Worm (Caenorhabditis elegans) whole organism, L4/young adult: ENCODE data around the gene sgnh-1.

Experiments used
- W03F9.2 ChIP-seq: fragments of 150-350 bp; optimal IDR thresholded peaks from 2 replicates; lab custom pipeline; 2014; ENCODE audit warnings: missing biosample characterization, missing genetic modification characterization
- dao-5 ChIP-seq: sonication (generic microtip); optimal IDR thresholded peaks from 2 replicates; lab custom pipeline; 2016; ENCODE audit warnings: missing genotype, missing genetic modification characterization, moderate library complexity, missing compliant biosample characterization
- him-1 ChIP-seq: sonication (generic microtip); optimal IDR thresholded peaks from 2 replicates; lab custom pipeline; 2016; ENCODE audit warnings: missing genotype, missing genetic modification reagents, missing genetic modification characterization, missing compliant biosample characterization

Gene sgnh-1

ce11 chrIV:4885435-4885834 is 4.3 kb upstream of the sgnh-1 start:
- no peak for TF ChIP-seq him-1 (tag; lab: Kevin White, UChicago)
- no peak for TF ChIP-seq W03F9.2
- TF ChIP-seq dao-5 (tag; lab: Kevin White, UChicago), result no peak

- TF ChIP-seq him-1 (tag; lab: Kevin White, UChicago), result no peak
- no peak for TF ChIP-seq dao-5 (tag; lab: Kevin White, UChicago)
These were observed 2.5 kb upstream of the sgnh-1 start, which contains the start of gene T08B6.1 for ce11 chrIV:4887258-4887657. T08B6.1 (minus strand) TSS chrIV:4887358.

ce11 chrIV:4890543-4890942 is 830 bp downstream of the sgnh-1 start, which contains the start of gene T08B6.9:
T08B6.9 (plus strand) TSS chrIV:4890843.
- TF ChIP-seq him-1 (tag; lab: Kevin White, UChicago) (no peak), dao-5 (tag; lab: Kevin White, UChicago) (no peak), W03F9.2 (no peak)

DNA sequence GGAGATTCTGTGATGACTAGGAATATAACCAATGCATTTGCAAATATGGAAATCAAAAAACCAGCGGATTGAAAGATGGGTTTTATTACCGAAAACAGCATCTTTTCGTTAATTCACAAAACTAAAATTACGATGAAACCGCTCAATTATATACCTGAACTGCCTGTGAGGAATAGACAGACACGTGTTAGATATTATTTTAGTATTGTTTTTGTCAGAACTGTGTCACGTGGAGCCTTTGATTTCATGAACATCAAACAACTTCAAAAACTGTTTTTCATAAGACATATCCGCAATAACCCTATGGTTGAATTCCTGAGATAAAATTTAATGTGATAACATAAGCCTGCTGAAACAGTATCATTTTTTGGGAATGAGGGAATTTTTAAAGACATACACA is 14.2 kb downstream of the sgnh-1 start, which contains the start of gene str-161:
Gene str-161 (minus strand): TSS at position 101 of the 400 bp plus-strand sequence.
- no peak for TF ChIP-seq him-1 (tag; lab: Kevin White, UChicago)

DNA sequence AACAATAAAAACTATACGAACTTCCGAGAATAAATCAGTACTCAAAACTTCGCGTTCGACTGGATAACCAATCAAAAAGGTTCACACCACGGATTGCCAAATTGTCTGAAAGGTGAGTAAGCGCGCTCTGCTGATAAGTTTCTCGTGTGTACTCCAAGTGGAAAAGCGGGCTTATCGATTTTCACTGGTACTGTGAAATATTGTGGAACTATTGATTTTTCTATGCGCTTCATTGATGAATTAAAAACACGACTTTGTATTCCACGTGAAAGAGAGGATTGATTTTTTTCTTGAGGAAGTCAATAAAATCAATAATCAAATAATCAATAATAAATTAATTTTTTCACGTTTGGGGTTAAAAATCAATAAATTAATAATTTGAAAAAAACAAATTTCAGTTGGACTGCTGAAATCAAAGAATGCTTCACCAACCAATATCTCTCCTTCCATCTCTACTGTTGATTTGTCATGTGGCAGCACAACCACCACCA is 16.0 kb downstream of the sgnh-1 start, which contains the start of gene T08B6.4:
Gene T08B6.4 (plus strand): TSS at position 51 of the 491 bp plus-strand sequence.
- no peak for TF ChIP-seq dao-5 (tag; lab: Kevin White, UChicago)
- TF ChIP-seq W03F9.2, result no peak
- TF ChIP-seq him-1 (tag; lab: Kevin White, UChicago), result no peak

ce11 chrIV:4909039-4909438 is 19.3 kb downstream of the sgnh-1 start, which contains the start of gene str-159:
str-159 (plus strand) TSS chrIV:4909339.
- no peak for TF ChIP-seq W03F9.2
- TF ChIP-seq dao-5 (tag; lab: Kevin White, UChicago), result no peak
- TF ChIP-seq him-1 (tag; lab: Kevin White, UChicago), result no peak

- TF ChIP-seq W03F9.2 (no peak), dao-5 (tag; lab: Kevin White, UChicago) (no peak), him-1 (tag; lab: Kevin White, UChicago) (no peak)
These were observed 23.4 kb downstream of the sgnh-1 start, which contains the start of gene str-156 for ce11 chrIV:4913090-4913489. str-156 (plus strand) TSS chrIV:4913390.

DNA sequence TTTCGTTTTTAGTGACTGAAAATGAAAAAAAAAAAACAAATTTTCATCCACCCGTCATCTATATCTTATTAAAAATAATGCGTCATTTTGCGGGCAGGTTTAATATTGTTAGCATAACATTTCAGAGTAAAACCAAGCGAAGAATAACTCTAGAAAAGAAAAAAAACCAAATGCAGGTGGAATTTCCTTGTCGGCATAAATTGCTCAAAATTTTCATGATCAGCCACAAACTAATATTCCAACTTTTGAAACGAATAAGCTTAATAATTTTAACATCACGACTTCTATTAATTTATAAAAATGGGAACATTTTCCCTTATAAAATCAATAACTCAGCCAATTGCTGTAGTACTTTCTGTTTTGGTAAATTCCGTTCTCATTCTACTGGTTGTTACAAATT is 26.0 kb downstream of the sgnh-1 start, which contains the start of gene str-155:
Gene str-155 (plus strand): TSS at position 301 of the 400 bp plus-strand sequence.
- TF ChIP-seq him-1 (tag; lab: Kevin White, UChicago) (no peak), dao-5 (tag; lab: Kevin White, UChicago) (no peak), W03F9.2 (no peak)

- TF ChIP-seq W03F9.2, result no peak
- no peak for TF ChIP-seq him-1 (tag; lab: Kevin White, UChicago)
- TF ChIP-seq dao-5 (tag; lab: Kevin White, UChicago), result no peak
These were observed 28.1 kb downstream of the sgnh-1 start, which contains the start of gene str-158 for ce11 chrIV:4917774-4918173. str-158 (plus strand) TSS chrIV:4918074.

ce11 chrIV:4930045-4930444 is 40.3 kb downstream of the sgnh-1 start, which contains the start of gene Y9C9A.8:
Y9C9A.8 (plus strand) TSS chrIV:4930345.
- TF ChIP-seq him-1 (tag; lab: Kevin White, UChicago), result no peak

DNA sequence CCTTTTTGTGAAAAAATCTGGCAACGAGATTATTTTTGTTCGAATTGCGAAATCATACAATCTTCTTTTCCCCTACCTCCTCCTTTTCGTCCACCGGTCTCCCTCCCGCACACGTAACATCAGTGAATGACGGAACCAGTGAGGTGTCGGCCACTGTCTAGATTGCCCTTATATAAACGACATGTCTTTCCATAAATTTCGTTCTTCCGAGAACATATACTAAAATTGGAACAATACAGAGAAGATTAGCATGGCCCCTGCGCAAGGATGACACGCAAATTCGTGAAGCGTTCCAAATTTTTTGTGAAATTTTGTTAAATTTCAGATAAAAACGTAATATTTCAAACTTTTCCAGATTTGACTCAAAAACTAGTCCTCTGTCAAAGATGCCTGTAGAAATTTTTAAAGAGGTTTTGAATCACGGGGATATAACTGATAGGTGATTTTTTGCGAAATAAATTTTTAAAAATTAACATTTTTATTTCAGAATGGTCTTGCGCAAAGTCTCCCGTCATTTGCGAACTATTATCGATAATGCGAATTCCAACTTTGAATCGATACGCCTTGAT is 41.1 kb downstream of the sgnh-1 start:
- TF ChIP-seq dao-5 (tag; lab: Kevin White, UChicago), result no peak
- no peak for TF ChIP-seq W03F9.2
- no peak for TF ChIP-seq him-1 (tag; lab: Kevin White, UChicago)

DNA sequence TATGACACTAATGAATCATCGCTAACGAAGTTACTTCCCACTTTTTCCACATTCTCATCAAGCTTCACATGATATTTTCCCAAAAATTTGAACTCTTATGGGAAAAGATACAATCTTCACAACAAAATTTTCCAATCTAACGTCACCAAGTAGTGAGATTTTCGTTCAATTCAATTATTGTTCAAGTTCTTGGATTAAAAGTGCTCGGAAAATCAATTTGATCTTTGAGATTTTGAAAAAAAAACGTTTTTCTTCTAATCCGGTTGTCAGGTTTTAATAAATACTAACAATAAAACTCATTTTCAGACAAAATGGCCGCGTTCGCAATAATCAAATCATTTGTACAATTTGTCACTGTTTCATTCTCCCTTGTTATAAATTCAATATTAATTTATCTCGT is 44.4 kb downstream of the sgnh-1 start, which contains the start of gene str-153:
Gene str-153 (plus strand): TSS at position 301 of the 400 bp plus-strand sequence.
- TF ChIP-seq dao-5 (tag; lab: Kevin White, UChicago), result no peak
- TF ChIP-seq him-1 (tag; lab: Kevin White, UChicago), result no peak
- no peak for TF ChIP-seq W03F9.2

DNA sequence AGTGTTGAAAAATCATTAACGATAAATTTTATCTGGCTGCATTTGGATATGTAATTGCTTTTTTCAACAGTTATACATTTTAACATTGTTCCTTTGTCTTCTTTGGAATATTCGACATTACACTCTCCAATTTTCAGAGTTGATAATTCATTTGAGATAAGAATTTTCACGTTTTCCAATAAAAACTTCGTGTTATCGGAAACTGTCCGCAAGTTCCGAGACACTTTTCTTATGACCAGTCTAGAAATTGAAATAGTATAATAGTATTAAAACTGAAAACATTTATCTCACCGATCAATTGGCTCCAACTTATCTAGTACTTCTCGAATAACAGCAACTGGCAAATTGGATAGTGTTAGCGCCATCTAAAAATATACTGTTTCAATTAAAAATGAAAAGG is 47.9 kb downstream of the sgnh-1 start, which contains the start of gene fbxa-86:
Gene fbxa-86 (minus strand): TSS at position 367 of the 400 bp plus-strand sequence.
- no peak for TF ChIP-seq W03F9.2
- no peak for TF ChIP-seq dao-5 (tag; lab: Kevin White, UChicago)
- no peak for TF ChIP-seq him-1 (tag; lab: Kevin White, UChicago)

DNA sequence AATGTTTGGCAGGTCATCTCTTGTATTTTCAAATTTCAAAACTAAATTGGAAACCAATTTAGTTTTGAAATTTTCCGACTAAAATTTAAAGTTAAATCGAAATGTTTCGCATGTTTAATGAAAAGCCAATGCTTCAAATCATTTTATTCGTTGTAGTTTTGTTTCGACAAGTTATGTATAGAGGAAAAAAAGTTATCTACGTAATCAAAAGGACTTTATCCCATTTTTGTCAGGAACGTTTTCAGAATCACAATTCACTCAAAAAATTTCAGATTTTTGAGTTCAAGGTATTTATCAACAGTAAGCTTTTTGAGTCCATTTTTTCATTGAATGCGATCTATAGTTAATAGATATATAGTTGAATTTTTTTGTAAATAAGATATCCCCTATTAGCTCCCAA is 49.0 kb downstream of the sgnh-1 start, which contains the start of gene str-168:
Gene str-168 (plus strand): TSS at position 301 of the 400 bp plus-strand sequence.
- no peak for TF ChIP-seq him-1 (tag; lab: Kevin White, UChicago)
- TF ChIP-seq dao-5 (tag; lab: Kevin White, UChicago), result no peak
- no peak for TF ChIP-seq W03F9.2
